Fruit fly (Drosophila melanogaster) whole organism, adult: ENCODE measurements around the gene CG15239.

Experiments
- CG5204 ChIP-seq: fragments of 200-800 bp; sonication (Bioruptor generic); optimal IDR thresholded peaks from 2 replicates; lab custom pipeline; 2016; ENCODE audit warnings: missing biosample characterization, missing genetic modification characterization
- cic ChIP-seq: fragments of 200-800 bp; sonication (Bioruptor generic); optimal IDR thresholded peaks from 2 replicates; lab custom pipeline; 2017; ENCODE audit warnings: missing biosample characterization, mild to moderate bottlenecking, missing genetic modification characterization, moderate library complexity

DNA sequence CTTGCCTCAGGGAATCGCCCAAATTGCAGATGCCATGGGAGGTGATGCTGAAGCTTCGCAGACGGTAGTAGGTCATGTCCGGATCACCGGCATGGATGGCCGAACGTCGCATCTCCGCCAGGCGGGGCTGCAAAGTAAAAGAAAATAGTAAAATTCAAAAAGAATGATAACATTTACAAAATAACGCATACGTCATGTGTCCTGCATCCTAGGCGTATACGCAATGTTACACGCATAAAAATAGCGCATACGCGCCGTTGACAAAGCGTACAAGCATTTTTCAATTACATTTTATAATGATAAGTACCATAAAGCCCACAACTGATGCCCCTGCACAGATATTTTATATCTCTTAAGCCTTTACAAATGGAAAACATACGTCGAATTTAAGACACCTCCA is 18.0 kb downstream of the CG15239 start:
- TF ChIP-seq cic (GFP tag; lab: Kevin White, UChicago): no peak
- no peak for TF ChIP-seq CG5204
